Worm (Caenorhabditis elegans): Measurements from ENCODE around the gene F09B12.7.

ce11 chrX:15126736-15127135 lies 31.9 kb upstream of the F09B12.7 start:
- TF ChIP-seq nhr-11 (tag; optimal IDR thresholded peaks at IDR 0.05) (no peak), lin-15B (tag; optimal IDR thresholded peaks at IDR 0.05) (no peak), snpc-4 (tag; optimal IDR thresholded peaks at IDR 0.05) (no peak), ztf-11 (tag; optimal IDR thresholded peaks at IDR 0.05) (no peak), skn-1 (tag; optimal IDR thresholded peaks at IDR 0.05) (no peak), jun-1 (tag; optimal IDR thresholded peaks at IDR 0.05) (no peak), ztf-4 (tag; optimal IDR thresholded peaks at IDR 0.05) (no peak)

All from whole organism, L3 larva.